Worm (Caenorhabditis elegans) whole organism, early embryonic: Measurements from ENCODE around the gene fbxa-138.

Source experiments
- F13C5.2 ChIP-seq: sonication (generic microtip); optimal IDR thresholded peaks from 2 replicates; lab custom pipeline; 2017; ENCODE audit warnings: mild to moderate bottlenecking, missing genetic modification characterization, inconsistent platforms, missing compliant biosample characterization
- aly-1 ChIP-seq: sonication (generic microtip); optimal IDR thresholded peaks from 2 replicates; lab custom pipeline; 2016; ENCODE audit warnings: missing genetic modification characterization, missing compliant biosample characterization
- ama-1 ChIP-seq: fragments of 150-350 bp; optimal IDR thresholded peaks from 2 replicates; lab custom pipeline; 2014
- ceh-13 ChIP-seq: fragments of 200-800 bp; sonication (Bioruptor generic); optimal IDR thresholded peaks from 2 replicates; lab custom pipeline; 2018; ENCODE audit warnings: mild to moderate bottlenecking, missing genetic modification characterization, missing compliant biosample characterization
- ceh-36 ChIP-seq: sonication (generic microtip); optimal IDR thresholded peaks from 2 replicates; lab custom pipeline; 2016; ENCODE audit warnings: missing genetic modification characterization, inconsistent platforms, missing compliant biosample characterization
- ets-7 ChIP-seq: sonication (generic microtip); optimal IDR thresholded peaks from 2 replicates; lab custom pipeline; 2016; ENCODE audit warnings: missing genotype, missing genetic modification characterization, missing compliant biosample characterization
- flt-1 ChIP-seq: fragments of 200-800 bp; sonication (Bioruptor generic); IDR thresholded peaks from 2 replicates; pipeline ENCODE4 v1.3.6; 2022; ENCODE audit warnings: missing genetic modification characterization, missing compliant biosample characterization
- hmg-4 ChIP-seq: fragments of 200-800 bp; sonication (Bioruptor generic); optimal IDR thresholded peaks from 2 replicates; lab custom pipeline; 2018; ENCODE audit warnings: mild to moderate bottlenecking, missing genetic modification characterization, missing compliant biosample characterization
- hnd-1 ChIP-seq: sonication (generic microtip); optimal IDR thresholded peaks from 2 replicates; lab custom pipeline; 2016; ENCODE audit warnings: missing genetic modification characterization, missing compliant biosample characterization
- pes-1 ChIP-seq: fragments of 200-800 bp; sonication (Bioruptor generic); IDR thresholded peaks from 2 replicates; pipeline ENCODE4 v1.3.6; 2022; ENCODE audit warnings: missing genetic modification reagents, missing genetic modification characterization, missing compliant biosample characterization
- scrt-1 ChIP-seq: fragments of 200-800 bp; sonication (Bioruptor generic); IDR thresholded peaks from 2 replicates; pipeline ENCODE4 v1.3.6; 2022; ENCODE audit warnings: missing genetic modification characterization, missing compliant biosample characterization
- sea-1 ChIP-seq: fragments of 200-800 bp; sonication (Bioruptor generic); conservative IDR thresholded peaks from 2 replicates; pipeline ENCODE4 v1.3.6; 2022; ENCODE audit warnings: missing genetic modification characterization, missing compliant biosample characterization
- tbx-37 ChIP-seq: fragments of 200-800 bp; sonication (Bioruptor generic); conservative IDR thresholded peaks from 2 replicates; pipeline ENCODE4 v1.3.6; 2022; ENCODE audit warnings: missing genetic modification reagents, missing genetic modification characterization, missing compliant biosample characterization
- tra-4 ChIP-seq: sonication (generic microtip); optimal IDR thresholded peaks from 2 replicates; lab custom pipeline; 2017; ENCODE audit warnings: missing genetic modification characterization, missing compliant biosample characterization

DNA sequence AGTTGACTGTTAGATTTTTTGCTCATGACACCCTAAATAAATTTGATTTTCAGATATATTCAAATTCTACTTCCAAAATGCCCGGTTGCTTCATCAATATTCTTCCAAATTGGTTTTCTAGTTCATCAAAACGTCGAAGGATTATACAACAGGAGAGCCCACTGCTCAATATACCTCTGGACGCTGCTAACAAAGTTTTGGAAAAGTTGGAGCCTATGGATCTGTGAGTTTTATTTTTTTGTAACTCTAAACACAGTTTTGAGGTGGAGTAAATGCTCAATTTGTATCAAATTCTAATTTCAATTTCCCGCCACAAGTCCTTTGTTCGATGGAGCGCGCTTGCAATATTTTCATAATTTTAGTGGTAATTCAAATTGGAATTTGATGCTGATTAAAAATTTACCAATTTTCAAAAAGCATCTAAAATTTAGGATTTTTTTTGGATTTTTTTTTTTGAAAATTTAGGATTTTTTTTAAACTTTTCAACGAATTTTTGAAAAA lies 41.1 kb downstream of the fbxa-138 start, which contains the start of gene fbxa-27:
- TF ChIP-seq pes-1 (GFP tag; lab: Robert Waterston, UW) (no peak), tbx-37 (GFP tag; lab: Robert Waterston, UW) (no peak), F13C5.2 (tag; lab: Kevin White, UChicago) (no peak), ama-1 (no peak), hmg-4 (GFP tag; lab: Kevin White, UChicago) (no peak), flt-1 (GFP tag; lab: Robert Waterston, UW) (no peak), sea-1 (GFP tag; lab: Robert Waterston, UW) (no peak), tra-4 (tag; lab: Kevin White, UChicago) (no peak), scrt-1 (no peak), hnd-1 (tag; lab: Kevin White, UChicago) (no peak), aly-1 (tag; lab: Kevin White, UChicago) (no peak), ets-7 (no peak), ceh-13 (GFP tag; lab: Kevin White, UChicago) (no peak), ceh-36 (tag; lab: Kevin White, UChicago) (no peak)
